Fruit fly (Drosophila melanogaster) whole organism, embryonic: ENCODE measurements around the gene Fdx1.

ENCODE experiments used
- Atf6 ChIP-seq: fragments of 200-800 bp; sonication (Bioruptor generic); IDR thresholded peaks from 2 replicates; pipeline ENCODE4 v1.3.6; 2022; ENCODE audit warnings: missing biosample characterization, missing genetic modification characterization
- Bgb ChIP-seq: fragments of 200-800 bp; sonication (Bioruptor generic); IDR thresholded peaks from 2 replicates; pipeline ENCODE4 v1.3.6; 2022; ENCODE audit warnings: missing biosample characterization, missing genetic modification characterization; ENCODE audit not compliant: partially characterized antibody
- CG10147 ChIP-seq: fragments of 200-800 bp; sonication (Bioruptor generic); optimal IDR thresholded peaks from 2 replicates; lab custom pipeline; 2019; ENCODE audit warnings: missing biosample characterization, mild to moderate bottlenecking, missing genetic modification characterization, moderate library complexity
- CG10543 ChIP-seq: fragments of 200-800 bp; sonication (Bioruptor generic); optimal IDR thresholded peaks from 3 replicates; lab custom pipeline; 2017; ENCODE audit warnings: missing biosample characterization, mild to moderate bottlenecking, missing genetic modification characterization, moderate library complexity
- CG11695 ChIP-seq: fragments of 200-800 bp; sonication (Bioruptor generic); IDR thresholded peaks from 3 replicates; pipeline ENCODE4 v1.3.6; 2022; ENCODE audit warnings: missing biosample characterization, missing genetic modification characterization
- CG12659 ChIP-seq: fragments of 200-800 bp; sonication (Bioruptor generic); optimal IDR thresholded peaks from 3 replicates; lab custom pipeline; 2017; ENCODE audit warnings: mild to moderate bottlenecking, missing biosample characterization, missing genetic modification reagents, missing genetic modification characterization
- CG12769 ChIP-seq: fragments of 200-800 bp; sonication (Bioruptor generic); optimal IDR thresholded peaks from 2 replicates; lab custom pipeline; 2019; ENCODE audit warnings: missing biosample characterization, mild to moderate bottlenecking, missing genetic modification characterization, moderate library complexity
- CG13287 ChIP-seq: fragments of 200-800 bp; sonication (Bioruptor generic); IDR thresholded peaks from 2 replicates; pipeline ENCODE4 v1.3.6; 2022; ENCODE audit warnings: missing biosample characterization, missing genetic modification characterization; ENCODE audit not compliant: partially characterized antibody
- CG13624 ChIP-seq: fragments of 200-800 bp; sonication (Bioruptor generic); optimal IDR thresholded peaks from 2 replicates; lab custom pipeline; 2016; ENCODE audit warnings: missing biosample characterization, missing genetic modification characterization
- CG17359 ChIP-seq: fragments of 200-800 bp; sonication (Bioruptor generic); optimal IDR thresholded peaks from 3 replicates; lab custom pipeline; 2018; ENCODE audit warnings: missing biosample characterization, mild to moderate bottlenecking, missing genetic modification characterization, moderate library complexity
- CG17385 ChIP-seq: fragments of 200-800 bp; sonication (Bioruptor generic); optimal IDR thresholded peaks from 3 replicates; lab custom pipeline; 2018; ENCODE audit warnings: missing biosample characterization, mild to moderate bottlenecking, missing genetic modification characterization
- CG18599 ChIP-seq: fragments of 200-800 bp; sonication (Bioruptor generic); optimal IDR thresholded peaks from 3 replicates; lab custom pipeline; 2017; ENCODE audit warnings: missing biosample characterization, missing genetic modification characterization, mild to moderate bottlenecking, moderate library complexity, missing genetic modification reagents
- CG2120 ChIP-seq: fragments of 200-800 bp; sonication (Bioruptor generic); optimal IDR thresholded peaks from 3 replicates; lab custom pipeline; 2016; ENCODE audit warnings: missing biosample characterization, missing genetic modification characterization
- CG34224 ChIP-seq: fragments of 200-800 bp; sonication (Bioruptor generic); IDR thresholded peaks from 3 replicates; pipeline ENCODE4 v1.3.6; 2022; ENCODE audit warnings: missing biosample characterization, missing genetic modification characterization; ENCODE audit not compliant: partially characterized antibody
- CG34376 ChIP-seq: fragments of 200-800 bp; sonication (Bioruptor generic); optimal IDR thresholded peaks from 2 replicates; lab custom pipeline; 2018; ENCODE audit warnings: missing biosample characterization, mild to moderate bottlenecking, missing genetic modification characterization
- CG43689 ChIP-seq: fragments of 200-800 bp; sonication (Bioruptor generic); IDR thresholded peaks from 2 replicates; pipeline ENCODE4 v1.3.6; 2022; ENCODE audit warnings: missing biosample characterization, missing genetic modification characterization
- CG4424 ChIP-seq: fragments of 200-800 bp; sonication (Bioruptor generic); optimal IDR thresholded peaks from 3 replicates; lab custom pipeline; 2016; ENCODE audit warnings: missing biosample characterization, missing genetic modification characterization
- CG9797 ChIP-seq: fragments of 200-800 bp; sonication (Bioruptor generic); optimal IDR thresholded peaks from 3 replicates; lab custom pipeline; 2018; ENCODE audit warnings: missing biosample characterization, mild to moderate bottlenecking, missing genetic modification characterization
- Dfd ChIP-seq, 2 experiments: fragments of >200 bp; optimal IDR thresholded peaks; 2 replicates each; lab custom pipeline; 2017; ENCODE audit warnings: missing biosample characterization in 2 of 2, missing genetic modification characterization in 2 of 2
- HHEX ChIP-seq: fragments of 200-800 bp; sonication (Bioruptor generic); optimal IDR thresholded peaks from 3 replicates; lab custom pipeline; 2017; ENCODE audit warnings: missing biosample characterization, mild to moderate bottlenecking, missing genetic modification characterization, missing genetic modification reagents
- HLH4C ChIP-seq: fragments of 200-800 bp; sonication (Bioruptor generic); IDR thresholded peaks from 3 replicates; pipeline ENCODE4 v1.3.6; 2022; ENCODE audit warnings: missing biosample characterization, missing genetic modification characterization; ENCODE audit not compliant: partially characterized antibody
- HLH54F ChIP-seq: fragments of 200-800 bp; sonication (Bioruptor generic); optimal IDR thresholded peaks from 3 replicates; lab custom pipeline; 2016; ENCODE audit warnings: missing biosample characterization, missing genetic modification characterization
- Jarid2 ChIP-seq: fragments of 200-800 bp; sonication (Bioruptor generic); optimal IDR thresholded peaks from 3 replicates; lab custom pipeline; 2017; ENCODE audit warnings: mild to moderate bottlenecking, missing biosample characterization, missing genetic modification reagents, missing genetic modification characterization
- Lhr ChIP-seq: fragments of 200-800 bp; sonication (Bioruptor generic); optimal IDR thresholded peaks from 3 replicates; lab custom pipeline; 2017; ENCODE audit warnings: mild to moderate bottlenecking, missing biosample characterization, missing genetic modification reagents, missing genetic modification characterization
- Med ChIP-seq: fragments of 200-800 bp; sonication (Bioruptor generic); peaks from one replicate; lab custom pipeline; 2016; ENCODE audit warnings: missing biosample characterization, missing genetic modification characterization, mild to moderate bottlenecking, inconsistent platforms, moderate library complexity
- NC2α ChIP-seq: fragments of 200-800 bp; sonication (Bioruptor generic); optimal IDR thresholded peaks from 2 replicates; lab custom pipeline; 2016; ENCODE audit warnings: missing biosample characterization, missing genetic modification characterization
- Pdp1 ChIP-seq, 2 experiments: fragments of 200-800 bp; sonication (Bioruptor generic); optimal IDR thresholded peaks; 3 replicates each; lab custom pipeline; 2016; ENCODE audit warnings: missing biosample characterization in 2 of 2, missing genetic modification characterization in 2 of 2, mild to moderate bottlenecking in 1 of 2, moderate library complexity in 1 of 2
- Sry-δ ChIP-seq: fragments of 200-800 bp; sonication (Bioruptor generic); optimal IDR thresholded peaks from 2 replicates; lab custom pipeline; 2016; ENCODE audit warnings: missing biosample characterization, missing genetic modification characterization
- Usf ChIP-seq: fragments of 200-800 bp; sonication (Bioruptor generic); optimal IDR thresholded peaks from 2 replicates; lab custom pipeline; 2017; ENCODE audit warnings: missing genotype, missing biosample characterization, missing genetic modification characterization
- YL-1 ChIP-seq: fragments of 200-800 bp; sonication (Bioruptor generic); optimal IDR thresholded peaks from 3 replicates; lab custom pipeline; 2017; ENCODE audit warnings: missing biosample characterization, mild to moderate bottlenecking, missing genetic modification characterization
- al ChIP-seq: fragments of 200-800 bp; sonication (Bioruptor generic); IDR thresholded peaks from 2 replicates; pipeline ENCODE4 v1.3.6; 2022; ENCODE audit warnings: missing biosample characterization, missing genetic modification characterization
- ato ChIP-seq: fragments of 200-800 bp; sonication (Bioruptor generic); IDR thresholded peaks from 2 replicates; pipeline ENCODE4 v1.3.6; 2022; ENCODE audit warnings: missing biosample characterization, missing genetic modification characterization; ENCODE audit not compliant: partially characterized antibody
- bcd ChIP-seq: fragments of 200-800 bp; sonication (Bioruptor generic); optimal IDR thresholded peaks from 2 replicates; lab custom pipeline; 2017; ENCODE audit warnings: missing biosample characterization, mild to moderate bottlenecking, missing genetic modification characterization
- chinmo ChIP-seq: fragments of 200-800 bp; sonication (Bioruptor generic); IDR thresholded peaks from 4 replicates; pipeline ENCODE4 v1.3.6; 2022; ENCODE audit warnings: missing biosample characterization, missing genetic modification characterization; ENCODE audit not compliant: partially characterized antibody
- dm ChIP-seq: fragments of 200-800 bp; sonication (Bioruptor generic); optimal IDR thresholded peaks from 3 replicates; lab custom pipeline; 2016; ENCODE audit warnings: missing biosample characterization, missing genetic modification characterization
- ewg ChIP-seq: fragments of 200-800 bp; sonication (Bioruptor generic); optimal IDR thresholded peaks from 3 replicates; lab custom pipeline; 2017; ENCODE audit warnings: mild to moderate bottlenecking, missing biosample characterization, missing genetic modification reagents, missing genetic modification characterization
- gce ChIP-seq: fragments of 200-800 bp; sonication (Bioruptor generic); IDR thresholded peaks from 3 replicates; pipeline ENCODE4 v1.3.6; 2022; ENCODE audit warnings: missing biosample characterization, missing genetic modification characterization
- gcm2 ChIP-seq: fragments of 200-800 bp; sonication (Bioruptor generic); optimal IDR thresholded peaks from 2 replicates; lab custom pipeline; 2016; ENCODE audit warnings: missing biosample characterization, missing genetic modification characterization
- grau ChIP-seq: fragments of 200-800 bp; optimal IDR thresholded peaks from 3 replicates; lab custom pipeline; 2019; ENCODE audit warnings: missing biosample characterization, mild to moderate bottlenecking, missing genetic modification characterization, moderate library complexity
- gt ChIP-seq: fragments of 200-800 bp; sonication (Bioruptor generic); IDR thresholded peaks from 2 replicates; pipeline ENCODE4 v1.3.6; 2022; ENCODE audit warnings: missing biosample characterization, missing genetic modification characterization
- kay ChIP-seq: fragments of 200-800 bp; sonication (Bioruptor generic); optimal IDR thresholded peaks from 2 replicates; lab custom pipeline; 2016; ENCODE audit warnings: missing biosample characterization, missing genetic modification characterization
- lab ChIP-seq: fragments of 200-800 bp; sonication (Bioruptor generic); optimal IDR thresholded peaks from 3 replicates; lab custom pipeline; 2017; ENCODE audit warnings: missing biosample characterization, missing genetic modification characterization, mild to moderate bottlenecking, moderate library complexity, missing genetic modification reagents
- lmd ChIP-seq: fragments of 200-800 bp; sonication (Bioruptor generic); IDR thresholded peaks from 2 replicates; pipeline ENCODE4 v1.3.6; 2022; ENCODE audit warnings: missing biosample characterization, missing genetic modification characterization
- pan ChIP-seq, 4 experiments: fragments of >200 bp in 3 of 4; fragments of 200-800 bp in 1 of 4; sonication (Bioruptor generic) in 1 of 4; optimal IDR thresholded peaks in 3 of 4; IDR thresholded peaks in 1 of 4; 2 replicates each; pipeline versions ENCODE4 v1.3.6 to Lab custom; 2017 to 2022; ENCODE audit warnings: missing biosample characterization in 2 of 4, missing genetic modification characterization in 2 of 4, mixed read lengths in 1 of 4
- row ChIP-seq: fragments of 200-800 bp; sonication (Bioruptor generic); IDR thresholded peaks from 3 replicates; pipeline ENCODE4 v1.3.6; 2022; ENCODE audit warnings: missing biosample characterization, missing genetic modification characterization
- shn ChIP-seq: fragments of 200-800 bp; sonication (Bioruptor generic); optimal IDR thresholded peaks from 3 replicates; lab custom pipeline; 2016; ENCODE audit warnings: missing biosample characterization, missing genetic modification characterization
- vvl ChIP-seq: fragments of 200-800 bp; sonication (Bioruptor generic); IDR thresholded peaks from 2 replicates; pipeline ENCODE4 v1.3.6; 2022; ENCODE audit warnings: missing biosample characterization, missing genetic modification characterization

Gene Fdx1

dm6 chr3L:9353733-9354132 is 17.3 kb downstream of the Fdx1 start, which contains the start of gene CG32040:
Gene CG32040 (plus strand): TSS chr3L:9354033.
- TF ChIP-seq ato (GFP tag; lab: Robert Waterston, UW) (no peak), Usf (no peak), CG2120 (no peak), grau (tag; lab: Kevin White, UChicago) (no peak), shn (GFP tag; lab: Kevin White, UChicago) (no peak), NC2α (GFP tag; lab: Kevin White, UChicago) (no peak), HHEX (GFP tag; lab: Kevin White, UChicago) (no peak)

dm6 chr3L:9349314-9349733 is 21.7 kb downstream of the Fdx1 start, which contains the start of gene PGRP-LF:
Gene PGRP-LF (plus strand): TSS chr3L:9349609.
- TF ChIP-seq CG11695 (GFP tag; lab: Robert Waterston, UW): no peak
- peak; percentile 41 for TF ChIP-seq lab (GFP tag; lab: Kevin White, UChicago)
- TF ChIP-seq bcd (GFP tag; lab: Kevin White, UChicago): no peak
- TF ChIP-seq CG18599 (GFP tag; lab: Kevin White, UChicago): peak; percentile 33
- no peak for TF ChIP-seq lmd (GFP tag; lab: Robert Waterston, UW)
- TF ChIP-seq ewg: no peak
- peak; percentile 36 for TF ChIP-seq kay (GFP tag; lab: Kevin White, UChicago)
- TF ChIP-seq CG12769 (tag; lab: Kevin White, UChicago): peak; percentile 70
- TF ChIP-seq gce: no peak
- peak; percentile 37; the same call in 1 of the 2 replicates for TF ChIP-seq CG13287 (GFP tag; lab: Robert Waterston, UW)
- TF ChIP-seq CG13624 (GFP tag; lab: Kevin White, UChicago): peak; percentile 82
- no peak; the same call in 1 of the 2 replicates for TF ChIP-seq Atf6 (GFP tag; lab: Robert Waterston, UW)
- TF ChIP-seq Jarid2 (GFP tag; lab: Kevin White, UChicago): peak; percentile 72
- TF ChIP-seq chinmo (GFP tag; lab: Robert Waterston, UW): peak; percentile 89; the same call in 3 of the 4 replicates
- TF ChIP-seq CG10147 (GFP tag; lab: Kevin White, UChicago): peak; percentile 2
- TF ChIP-seq CG9797: no peak
- TF ChIP-seq dm (GFP tag; lab: Kevin White, UChicago): no peak
- TF ChIP-seq CG12659: peak; percentile 16
- TF ChIP-seq CG34376 (GFP tag; lab: Kevin White, UChicago): peak; percentile 83
- no peak for TF ChIP-seq Lhr (GFP tag; lab: Kevin White, UChicago)
- peak; percentile 10 for TF ChIP-seq YL-1 (GFP tag; lab: Kevin White, UChicago)
- peak; percentile 14; the same call in 1 of the 3 replicates for TF ChIP-seq CG34224 (GFP tag; lab: Robert Waterston, UW)
- no peak for TF ChIP-seq HLH4C (GFP tag; lab: Robert Waterston, UW)
- TF ChIP-seq CG4424 (GFP tag; lab: Kevin White, UChicago): peak; percentile 1
- peak; percentile 82 for TF ChIP-seq Med
- 0 out of 2 replicates have a peak, but pooled peaks have one; percentile 5 for TF ChIP-seq al (GFP tag; lab: Robert Waterston, UW)
- peak; percentile 6 for TF ChIP-seq HLH54F (GFP tag; lab: Kevin White, UChicago)
- no peak for TF ChIP-seq Dfd (GFP tag; optimal IDR thresholded peaks at IDR 0.05; lab: Kevin White, UChicago)
- peak; percentile 25; the same call in 1 of the 2 replicates for TF ChIP-seq Bgb (GFP tag; lab: Robert Waterston, UW)
- peak; percentile 39; the same call in 1 of the 3 replicates for TF ChIP-seq row (GFP tag; lab: Robert Waterston, UW)
- TF ChIP-seq gcm2 (GFP tag; lab: Kevin White, UChicago): no peak
- peak; percentile 30 for TF ChIP-seq CG17385 (GFP tag; lab: Kevin White, UChicago)
- TF ChIP-seq Pdp1 (GFP tag; optimal IDR thresholded peaks at IDR 0.05; lab: Kevin White, UChicago): peak in 1 of 2 experiments; percentile 1
- no peak for TF ChIP-seq gt
- no peak for TF ChIP-seq pan (optimal IDR thresholded peaks at IDR 0.05; lab: Kevin White, UChicago)
- TF ChIP-seq pan (GFP tag; optimal IDR thresholded peaks at IDR 0.05 in 1 of 2, IDR thresholded peaks at IDR 0.05 in 1 of 2): peak in 1 of 2 experiments; percentile 5
- TF ChIP-seq CG43689 (GFP tag; lab: Robert Waterston, UW): no peak
- peak; percentile 4 for TF ChIP-seq CG17359
- TF ChIP-seq Sry-δ: no peak
- TF ChIP-seq CG10543 (GFP tag; lab: Kevin White, UChicago): peak; percentile 82
- TF ChIP-seq vvl: 0 out of 2 replicates have a peak, but pooled peaks have one; percentile 20
